Fruit fly (Drosophila melanogaster): Measurements from ENCODE around the gene CG6664.

Gene CG6664

dm6 chr3L:16989169-16989568, 26.8 kb downstream of the CG6664 start (continued):
- TF ChIP-seq Ssrp (tag; optimal IDR thresholded peaks at IDR 0.05) (peak; percentile 43), sens-2 (GFP tag; IDR thresholded peaks at IDR 0.05) (no peak), NC2β (GFP tag; optimal IDR thresholded peaks at IDR 0.05) (no peak), CG7786 (GFP tag; optimal IDR thresholded peaks at IDR 0.05) (no peak), CG1602 (GFP tag; optimal IDR thresholded peaks at IDR 0.05) (no peak), crol (GFP tag; IDR thresholded peaks at IDR 0.05) (no peak), HLHmδ (GFP tag; optimal IDR thresholded peaks at IDR 0.05) (no peak), zen (tag; optimal IDR thresholded peaks at IDR 0.05) (no peak), CG15269 (tag; optimal IDR thresholded peaks at IDR 0.05) (peak; percentile 68), Abd-B (GFP tag; optimal IDR thresholded peaks at IDR 0.05) (peak; percentile 19), Spps (tag; optimal IDR thresholded peaks at IDR 0.05) (no peak), dm (GFP tag; optimal IDR thresholded peaks at IDR 0.05) (no peak), CG6254 (GFP tag; optimal IDR thresholded peaks at IDR 0.05) (no peak), CG17186 (GFP tag; optimal IDR thresholded peaks at IDR 0.05) (no peak), MESR4 (GFP tag; optimal IDR thresholded peaks at IDR 0.05) (no peak), her (GFP tag; optimal IDR thresholded peaks at IDR 0.05) (no peak), crp (GFP tag; optimal IDR thresholded peaks at IDR 0.05) (no peak), Taf1 (GFP tag; IDR thresholded peaks at IDR 0.05) (no peak), gce (GFP tag; IDR thresholded peaks at IDR 0.05) (no peak), CG32532 (GFP tag; IDR thresholded peaks at IDR 0.05) (no peak; the same call in 1 of the 2 replicates), corto (GFP tag; optimal IDR thresholded peaks at IDR 0.05) (no peak), CG18764 (GFP tag; optimal IDR thresholded peaks at IDR 0.05) (no peak), lilli (GFP tag; optimal IDR thresholded peaks at IDR 0.05) (peak; percentile 25), Dbx (GFP tag; IDR thresholded peaks at IDR 0.05) (no peak), CG12391 (tag; optimal IDR thresholded peaks at IDR 0.05) (no peak), Xbp1 (GFP tag; optimal IDR thresholded peaks at IDR 0.05) (no peak), sc (optimal IDR thresholded peaks at IDR 0.05) (no peak), sc (GFP tag; optimal IDR thresholded peaks at IDR 0.05) (no peak), bigmax (GFP tag; optimal IDR thresholded peaks at IDR 0.05) (no peak), zfh2 (GFP tag; optimal IDR thresholded peaks at IDR 0.05) (no peak), Lpt (GFP tag; optimal IDR thresholded peaks at IDR 0.05) (no peak), pan (optimal IDR thresholded peaks at IDR 0.05) (no peak), pan (GFP tag; optimal IDR thresholded peaks at IDR 0.05 in 1 of 2, IDR thresholded peaks at IDR 0.05 in 1 of 2) (peak in 1 of 2 experiments; percentile 30), CG33213 (GFP tag; optimal IDR thresholded peaks at IDR 0.05) (no peak), CG12236 (GFP tag; optimal IDR thresholded peaks at IDR 0.05) (no peak), prd (optimal IDR thresholded peaks at IDR 0.05) (no peak), prd (GFP tag; IDR thresholded peaks at IDR 0.05) (no peak; the same call in 2 of the 3 replicates), CG3847 (GFP tag; IDR thresholded peaks at IDR 0.05) (0 out of 2 replicates have a peak, but pooled peaks have one; percentile 27), ewg (GFP tag; optimal IDR thresholded peaks at IDR 0.05) (no peak), Dip3 (GFP tag; optimal IDR thresholded peaks at IDR 0.05) (no peak), CG3407 (GFP tag; optimal IDR thresholded peaks at IDR 0.05) (no peak), croc (GFP tag; conservative IDR thresholded peaks at IDR 0.05) (no peak), CG4854 (GFP tag; optimal IDR thresholded peaks at IDR 0.05) (no peak), Scr (GFP tag; IDR thresholded peaks at IDR 0.05; ENCODE audit: partially characterized antibody) (no peak), Chrac-16 (GFP tag; optimal IDR thresholded peaks at IDR 0.05) (no peak), BtbVII (GFP tag; optimal IDR thresholded peaks at IDR 0.05) (no peak), Dref (GFP tag; IDR thresholded peaks at IDR 0.05) (no peak), Nf-YC (tag; optimal IDR thresholded peaks at IDR 0.05) (no peak), fd64A (GFP tag; optimal IDR thresholded peaks at IDR 0.05) (no peak), CG7928 (GFP tag; optimal IDR thresholded peaks at IDR 0.05) (no peak), bcd (GFP tag; optimal IDR thresholded peaks at IDR 0.05) (peak; percentile 40), CG8924 (tag; optimal IDR thresholded peaks at IDR 0.05) (no peak), CG17829 (tag; optimal IDR thresholded peaks at IDR 0.05) (peak; percentile 31)
